Fruit fly (Drosophila melanogaster) whole organism: Measurements from ENCODE around the gene CG10357.

Experiments
- CG8478 ChIP-seq: fragments of >200 bp; optimal IDR thresholded peaks from 2 replicates; lab custom pipeline; 2018; ENCODE audit warnings: inconsistent platforms
- EcR ChIP-seq, 2 experiments: fragments of >200 bp; optimal IDR thresholded peaks; 2 replicates each; lab custom pipeline; 2017; ENCODE audit warnings: missing biosample characterization in 2 of 2, missing genetic modification characterization in 2 of 2, missing genetic modification reagents in 2 of 2
- pan ChIP-seq: fragments of >200 bp; optimal IDR thresholded peaks from 2 replicates; lab custom pipeline; 2017
- psq ChIP-seq: fragments of >200 bp; optimal IDR thresholded peaks from 2 replicates; lab custom pipeline; 2017
- usp ChIP-seq: fragments of >200 bp; optimal IDR thresholded peaks from 2 replicates; lab custom pipeline; 2017; ENCODE audit warnings: missing biosample characterization, missing genetic modification characterization, mixed read lengths

- no peak for TF ChIP-seq usp (GFP tag; lab: Kevin White, UChicago)
- no peak for TF ChIP-seq psq (lab: Kevin White, UChicago)
- no peak for TF ChIP-seq CG8478
- no peak for TF ChIP-seq pan (lab: Kevin White, UChicago)
- TF ChIP-seq EcR (GFP tag; optimal IDR thresholded peaks at IDR 0.05; lab: Kevin White, UChicago): no peak
These were observed 3.3 kb upstream of the CG10357 start, which contains the start of gene CG10359 for dm6 chr3L:3611892-3612291.
